Fruit fly (Drosophila melanogaster) whole organism, embryonic: ENCODE results near the gene Wdr33.
A peak's percentile ranks its signal among the peaks of the same experiment; 100 is the strongest.

Experiments used
- B-H2 ChIP-seq: fragments of 200-800 bp; sonication (Bioruptor generic); optimal IDR thresholded peaks from 2 replicates; lab custom pipeline; 2018; ENCODE audit warnings: missing biosample characterization, mild to moderate bottlenecking, missing genetic modification characterization
- BtbVII ChIP-seq: fragments of 200-800 bp; sonication (Bioruptor generic); optimal IDR thresholded peaks from 3 replicates; lab custom pipeline; 2017; ENCODE audit warnings: missing biosample characterization, mild to moderate bottlenecking, missing genetic modification characterization
- CG1024 ChIP-seq: fragments of 200-800 bp; sonication (Bioruptor generic); IDR thresholded peaks from 2 replicates; pipeline ENCODE4 v1.3.6; 2022; ENCODE audit warnings: missing biosample characterization, missing genetic modification characterization
- CG10366 ChIP-seq: fragments of 200-800 bp; sonication (Bioruptor generic); IDR thresholded peaks from 2 replicates; pipeline ENCODE4 v1.3.6; 2022; ENCODE audit warnings: missing biosample characterization, missing genetic modification characterization
- CG11504 ChIP-seq: fragments of 200-800 bp; sonication (Bioruptor generic); optimal IDR thresholded peaks from 3 replicates; lab custom pipeline; 2019; ENCODE audit warnings: missing biosample characterization, mild to moderate bottlenecking, missing genetic modification characterization, moderate library complexity
- CG12071 ChIP-seq: fragments of 200-800 bp; sonication (Bioruptor generic); optimal IDR thresholded peaks from 3 replicates; lab custom pipeline; 2018; ENCODE audit warnings: missing biosample characterization, mild to moderate bottlenecking, missing genetic modification characterization
- CG14860 ChIP-seq: fragments of 200-800 bp; sonication (Bioruptor generic); IDR thresholded peaks from 3 replicates; pipeline ENCODE4 v1.3.6; 2022; ENCODE audit warnings: missing biosample characterization, missing genetic modification characterization; ENCODE audit not compliant: partially characterized antibody
- CG15479 ChIP-seq: fragments of 200-800 bp; sonication (Bioruptor generic); optimal IDR thresholded peaks from 3 replicates; lab custom pipeline; 2019; ENCODE audit warnings: missing biosample characterization, mild to moderate bottlenecking, missing genetic modification characterization, moderate library complexity
- CG15601 ChIP-seq: fragments of 200-800 bp; sonication (Bioruptor generic); optimal IDR thresholded peaks from 3 replicates; lab custom pipeline; 2019; ENCODE audit warnings: missing biosample characterization, mild to moderate bottlenecking, missing genetic modification characterization, moderate library complexity
- CG17912 ChIP-seq: fragments of 200-800 bp; sonication (Bioruptor generic); optimal IDR thresholded peaks from 2 replicates; lab custom pipeline; 2018; ENCODE audit warnings: missing biosample characterization, mild to moderate bottlenecking, missing genetic modification characterization
- CG18476 ChIP-seq: fragments of 200-800 bp; sonication (Bioruptor generic); optimal IDR thresholded peaks from 2 replicates; lab custom pipeline; 2016; ENCODE audit warnings: missing biosample characterization, mild to moderate bottlenecking, missing genetic modification characterization
- CG2120 ChIP-seq: fragments of 200-800 bp; sonication (Bioruptor generic); optimal IDR thresholded peaks from 3 replicates; lab custom pipeline; 2016; ENCODE audit warnings: missing biosample characterization, missing genetic modification characterization
- CG2889 ChIP-seq: fragments of 200-800 bp; sonication (Bioruptor generic); IDR thresholded peaks from 3 replicates; pipeline ENCODE4 v1.3.6; 2022; ENCODE audit warnings: missing biosample characterization, missing genetic modification characterization
- CG30403 ChIP-seq: fragments of 200-800 bp; sonication (Bioruptor generic); optimal IDR thresholded peaks from 3 replicates; lab custom pipeline; 2016; ENCODE audit warnings: missing biosample characterization, missing genetic modification characterization
- CG31441 ChIP-seq: fragments of 200-800 bp; sonication (Bioruptor generic); IDR thresholded peaks from 2 replicates; pipeline ENCODE4 v1.3.6; 2022; ENCODE audit warnings: missing biosample characterization, missing genetic modification characterization
- CG34224 ChIP-seq: fragments of 200-800 bp; sonication (Bioruptor generic); IDR thresholded peaks from 3 replicates; pipeline ENCODE4 v1.3.6; 2022; ENCODE audit warnings: missing biosample characterization, missing genetic modification characterization; ENCODE audit not compliant: partially characterized antibody
- CG4328 ChIP-seq: fragments of 200-800 bp; sonication (Bioruptor generic); optimal IDR thresholded peaks from 3 replicates; lab custom pipeline; 2017; ENCODE audit warnings: missing biosample characterization, missing genetic modification reagents, missing genetic modification characterization
- CG9817 ChIP-seq: fragments of 200-800 bp; sonication (Bioruptor generic); optimal IDR thresholded peaks from 2 replicates; lab custom pipeline; 2018; ENCODE audit warnings: missing biosample characterization, mild to moderate bottlenecking, missing genetic modification characterization, moderate library complexity
- CG9876 ChIP-seq: fragments of 200-800 bp; sonication (Bioruptor generic); optimal IDR thresholded peaks from 2 replicates; lab custom pipeline; 2016; ENCODE audit warnings: missing biosample characterization, missing genetic modification characterization
- Chrac-16 ChIP-seq: fragments of 200-800 bp; sonication (Bioruptor generic); optimal IDR thresholded peaks from 3 replicates; lab custom pipeline; 2016; ENCODE audit warnings: missing biosample characterization, missing genetic modification characterization
- Dll ChIP-seq: fragments of 200-800 bp; sonication (Bioruptor generic); IDR thresholded peaks from 4 replicates; pipeline ENCODE4 v1.3.6; 2022; ENCODE audit warnings: missing biosample characterization, missing genetic modification characterization; ENCODE audit not compliant: partially characterized antibody
- Dp ChIP-seq: fragments of 200-800 bp; sonication (Bioruptor generic); optimal IDR thresholded peaks from 2 replicates; lab custom pipeline; 2018; ENCODE audit warnings: missing biosample characterization, mild to moderate bottlenecking, missing genetic modification characterization, moderate library complexity
- Fer2 ChIP-seq: fragments of 200-800 bp; sonication (Bioruptor generic); optimal IDR thresholded peaks from 2 replicates; lab custom pipeline; 2018; ENCODE audit warnings: missing biosample characterization, mild to moderate bottlenecking, missing genetic modification characterization, moderate library complexity
- Gsc ChIP-seq: fragments of 200-800 bp; sonication (Bioruptor generic); IDR thresholded peaks from 2 replicates; pipeline ENCODE4 v1.3.6; 2022; ENCODE audit warnings: missing biosample characterization, missing genetic modification characterization
- H2.0 ChIP-seq: fragments of 200-800 bp; sonication (Bioruptor generic); IDR thresholded peaks from 2 replicates; pipeline ENCODE4 v1.3.6; 2022; ENCODE audit warnings: missing biosample characterization, missing genetic modification characterization
- HLH3B ChIP-seq: fragments of 200-800 bp; sonication (Bioruptor generic); IDR thresholded peaks from 2 replicates; pipeline ENCODE4 v1.3.6; 2022; ENCODE audit warnings: missing biosample characterization, missing genetic modification characterization
- Hmr ChIP-seq: fragments of 200-800 bp; sonication (Bioruptor generic); optimal IDR thresholded peaks from 3 replicates; lab custom pipeline; 2017; ENCODE audit warnings: mild to moderate bottlenecking, missing biosample characterization, missing genetic modification reagents, missing genetic modification characterization
- Myb ChIP-seq: fragments of 200-800 bp; sonication (Bioruptor generic); optimal IDR thresholded peaks from 2 replicates; lab custom pipeline; 2016; ENCODE audit warnings: missing biosample characterization, missing genetic modification characterization
- Optix ChIP-seq: fragments of 200-800 bp; sonication (Bioruptor generic); IDR thresholded peaks from 3 replicates; pipeline ENCODE4 v1.3.6; 2022; ENCODE audit warnings: missing biosample characterization, missing genetic modification characterization
- Side ChIP-seq: fragments of 200-800 bp; sonication (Bioruptor generic); optimal IDR thresholded peaks from 2 replicates; lab custom pipeline; 2016; ENCODE audit warnings: missing biosample characterization, missing genetic modification characterization
- Sox100B ChIP-seq: fragments of 200-800 bp; sonication (Bioruptor generic); optimal IDR thresholded peaks from 3 replicates; lab custom pipeline; 2018; ENCODE audit warnings: missing biosample characterization, mild to moderate bottlenecking, missing genetic modification characterization
- Sox102F ChIP-seq: fragments of 200-800 bp; sonication (Bioruptor generic); optimal IDR thresholded peaks from 2 replicates; lab custom pipeline; 2018; ENCODE audit warnings: missing biosample characterization, mild to moderate bottlenecking, missing genetic modification characterization, moderate library complexity
- ara ChIP-seq: fragments of 200-800 bp; sonication (Bioruptor generic); IDR thresholded peaks from 2 replicates; pipeline ENCODE4 v1.3.6; 2022; ENCODE audit warnings: missing biosample characterization, missing genetic modification characterization
- bcd ChIP-seq: fragments of 200-800 bp; sonication (Bioruptor generic); optimal IDR thresholded peaks from 2 replicates; lab custom pipeline; 2017; ENCODE audit warnings: missing biosample characterization, mild to moderate bottlenecking, missing genetic modification characterization
- corto ChIP-seq: fragments of 200-800 bp; sonication (Bioruptor generic); optimal IDR thresholded peaks from 2 replicates; lab custom pipeline; 2016; ENCODE audit warnings: missing biosample characterization, mild to moderate bottlenecking, missing genetic modification characterization, moderate library complexity
- crc ChIP-seq: fragments of 200-800 bp; sonication (Bioruptor generic); optimal IDR thresholded peaks from 2 replicates; lab custom pipeline; 2016; ENCODE audit warnings: missing biosample characterization, missing genetic modification characterization
- crp ChIP-seq, 2 experiments: fragments of 200-800 bp; sonication (Bioruptor generic); optimal IDR thresholded peaks; 2 replicates in 1 of 2; 3 replicates in 1 of 2; lab custom pipeline; 2017; ENCODE audit warnings: missing biosample characterization in 2 of 2, missing genetic modification characterization in 2 of 2, mild to moderate bottlenecking in 1 of 2, moderate library complexity in 1 of 2
- dimm ChIP-seq: fragments of 200-800 bp; sonication (Bioruptor generic); IDR thresholded peaks from 2 replicates; pipeline ENCODE4 v1.3.6; 2022; ENCODE audit warnings: missing biosample characterization, missing genetic modification characterization
- gcm2 ChIP-seq: fragments of 200-800 bp; sonication (Bioruptor generic); optimal IDR thresholded peaks from 2 replicates; lab custom pipeline; 2016; ENCODE audit warnings: missing biosample characterization, missing genetic modification characterization
- jing ChIP-seq: fragments of 200-800 bp; sonication (Bioruptor generic); optimal IDR thresholded peaks from 2 replicates; lab custom pipeline; 2018; ENCODE audit warnings: missing biosample characterization, mild to moderate bottlenecking, missing genetic modification characterization
- klu ChIP-seq: fragments of 200-800 bp; sonication (Bioruptor generic); IDR thresholded peaks from 2 replicates; pipeline ENCODE4 v1.3.6; 2022; ENCODE audit warnings: missing biosample characterization, missing genetic modification characterization
- lab ChIP-seq: fragments of 200-800 bp; sonication (Bioruptor generic); optimal IDR thresholded peaks from 3 replicates; lab custom pipeline; 2017; ENCODE audit warnings: missing biosample characterization, missing genetic modification characterization, mild to moderate bottlenecking, moderate library complexity, missing genetic modification reagents
- lov ChIP-seq, 2 experiments: fragments of 200-800 bp in 1 of 2; fragments of >200 bp in 1 of 2; sonication (Bioruptor generic) in 1 of 2; IDR thresholded peaks in 1 of 2; optimal IDR thresholded peaks in 1 of 2; 2 replicates in 1 of 2; 3 replicates in 1 of 2; pipeline versions ENCODE4 v1.3.6 to Lab custom; 2017 to 2022; ENCODE audit warnings: missing biosample characterization in 1 of 2, missing genetic modification characterization in 1 of 2
- nau ChIP-seq: fragments of 200-800 bp; sonication (Bioruptor generic); optimal IDR thresholded peaks from 3 replicates; lab custom pipeline; 2017; ENCODE audit warnings: missing biosample characterization, mild to moderate bottlenecking, missing genetic modification characterization, missing genetic modification reagents
- p53 ChIP-seq: fragments of 200-800 bp; sonication (Bioruptor generic); optimal IDR thresholded peaks from 2 replicates; lab custom pipeline; 2016; ENCODE audit warnings: missing biosample characterization, missing genetic modification characterization
- so ChIP-seq: fragments of 200-800 bp; sonication (Bioruptor generic); IDR thresholded peaks from 3 replicates; pipeline ENCODE4 v1.3.6; 2022; ENCODE audit warnings: missing biosample characterization, missing genetic modification characterization
- trh ChIP-seq: fragments of 200-800 bp; sonication (Bioruptor generic); optimal IDR thresholded peaks from 2 replicates; lab custom pipeline; 2016; ENCODE audit warnings: missing biosample characterization, missing genetic modification characterization
- unc-4 ChIP-seq: fragments of 200-800 bp; sonication (Bioruptor generic); IDR thresholded peaks from 2 replicates; pipeline ENCODE4 v1.3.6; 2022; ENCODE audit warnings: missing biosample characterization, missing genetic modification characterization; ENCODE audit not compliant: partially characterized antibody
- vnd ChIP-seq: fragments of 200-800 bp; sonication (Bioruptor generic); IDR thresholded peaks from 3 replicates; pipeline ENCODE4 v1.3.6; 2022; ENCODE audit warnings: missing biosample characterization, missing genetic modification characterization; ENCODE audit not compliant: partially characterized antibody
- yki ChIP-seq: fragments of >200 bp; optimal IDR thresholded peaks from 3 replicates; lab custom pipeline; 2018
- z ChIP-seq: fragments of 200-800 bp; sonication (Bioruptor generic); IDR thresholded peaks from 3 replicates; pipeline ENCODE4 v1.3.6; 2022; ENCODE audit warnings: missing biosample characterization, missing genetic modification characterization

Wdr33 gene

DNA sequence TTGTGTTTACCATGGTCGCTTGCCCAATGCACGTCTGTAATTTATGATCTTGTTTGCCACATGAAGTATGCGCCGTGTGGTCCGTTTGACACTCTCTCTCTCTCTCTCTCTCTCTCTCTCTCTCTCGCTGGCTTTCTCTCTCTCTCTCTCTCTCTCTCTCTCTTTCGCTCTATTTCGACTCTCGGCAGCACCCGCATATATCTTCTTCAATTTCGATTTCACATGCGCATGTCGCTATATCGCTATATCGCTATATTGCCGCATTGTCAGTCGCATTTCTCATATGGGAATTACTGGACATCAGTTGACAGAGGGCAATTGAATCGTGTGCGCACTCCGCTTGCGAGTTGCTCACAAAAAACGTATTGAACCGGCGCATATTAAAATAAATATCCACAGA is 40.7 kb downstream of the Wdr33 start:
- TF ChIP-seq vnd (GFP tag; lab: Robert Waterston, UW) (no peak), CG1024 (GFP tag; lab: Robert Waterston, UW) (no peak), crc (GFP tag; lab: Kevin White, UChicago) (no peak), gcm2 (GFP tag; lab: Kevin White, UChicago) (no peak), dimm (no peak), B-H2 (no peak), Sox102F (GFP tag; lab: Kevin White, UChicago) (no peak), CG34224 (GFP tag; lab: Robert Waterston, UW) (0 out of 3 replicates have a peak, but pooled peaks have one; percentile 29), CG15601 (tag; lab: Kevin White, UChicago) (no peak), crp (GFP tag; optimal IDR thresholded peaks at IDR 0.05; lab: Kevin White, UChicago) (no peak), ara (GFP tag; lab: Robert Waterston, UW) (no peak), CG9817 (tag; lab: Kevin White, UChicago) (no peak), Fer2 (no peak), CG9876 (GFP tag; lab: Kevin White, UChicago) (no peak), CG11504 (tag; lab: Kevin White, UChicago) (no peak), Dp (GFP tag; lab: Kevin White, UChicago) (no peak), CG4328 (no peak), Dll (0 out of 4 replicates have a peak, but pooled peaks have one; percentile 18), jing (GFP tag; lab: Kevin White, UChicago) (no peak), CG31441 (no peak), Side (no peak), Sox100B (no peak), HLH3B (GFP tag; lab: Robert Waterston, UW) (no peak), CG18476 (GFP tag; lab: Kevin White, UChicago) (no peak), yki (peak; percentile 31), bcd (GFP tag; lab: Kevin White, UChicago) (no peak), BtbVII (GFP tag; lab: Kevin White, UChicago) (no peak), CG14860 (peak; percentile 26; the same call in 1 of the 3 replicates), CG17912 (GFP tag; lab: Kevin White, UChicago) (no peak), nau (peak; percentile 48), CG15479 (GFP tag; lab: Kevin White, UChicago) (no peak), Chrac-16 (GFP tag; lab: Kevin White, UChicago) (no peak), unc-4 (no peak), lov (optimal IDR thresholded peaks at IDR 0.05; lab: Kevin White, UChicago) (no peak), lov (GFP tag; IDR thresholded peaks at IDR 0.05; lab: Robert Waterston, UW) (no peak), CG2120 (no peak), z (GFP tag; lab: Robert Waterston, UW) (no peak), lab (no peak), trh (GFP tag; lab: Kevin White, UChicago) (no peak), Optix (GFP tag; lab: Robert Waterston, UW) (no peak), so (GFP tag; lab: Robert Waterston, UW) (peak; percentile 59; the same call in 1 of the 3 replicates), CG12071 (GFP tag; lab: Kevin White, UChicago) (no peak), H2.0 (GFP tag; lab: Robert Waterston, UW) (no peak), Gsc (GFP tag; lab: Robert Waterston, UW) (no peak), CG10366 (GFP tag; lab: Robert Waterston, UW) (no peak), Myb (GFP tag; lab: Kevin White, UChicago) (no peak), corto (GFP tag; lab: Kevin White, UChicago) (no peak), p53 (GFP tag; lab: Kevin White, UChicago) (no peak), CG30403 (GFP tag; lab: Kevin White, UChicago) (no peak), klu (GFP tag; lab: Robert Waterston, UW) (no peak), Hmr (GFP tag; lab: Kevin White, UChicago) (no peak), CG2889 (GFP tag; lab: Robert Waterston, UW) (no peak)
